Worm (Caenorhabditis elegans): ENCODE results near the gene T04B8.1.
"Not testable (repeated sequence)": the region's sequence is repeated elsewhere in the genome, so short reads cannot be mapped to it uniquely, and the experiment has no call there.

Gene T04B8.1

ce11 chrII:606033-606432, 28.1 kb upstream of the T04B8.1 start, which contains the start of gene W04H10.5:
W04H10.5 (plus strand) TSS chrII:606333.
- TF ChIP-seq med-1 (GFP tag; optimal IDR thresholded peaks at IDR 0.05; ENCODE audit: insufficient read depth) (no peak), ztf-23 (GFP tag; IDR thresholded peaks at IDR 0.05) (no peak), flt-1 (GFP tag; IDR thresholded peaks at IDR 0.05) (no peak), klf-2 (GFP tag; conservative IDR thresholded peaks at IDR 0.05) (no peak), T22C8.4 (GFP tag; IDR thresholded peaks at IDR 0.05) (no peak), ztf-29 (GFP tag; IDR thresholded peaks at IDR 0.05) (no peak), cog-1 (tag; optimal IDR thresholded peaks at IDR 0.05) (no peak), ref-1 (GFP tag; conservative IDR thresholded peaks at IDR 0.05) (no peak), tab-1 (GFP tag; IDR thresholded peaks at IDR 0.05) (no peak)

- TF ChIP-seq flt-1 (GFP tag; IDR thresholded peaks at IDR 0.05), result no peak
- no peak for TF ChIP-seq ztf-29 (GFP tag; IDR thresholded peaks at IDR 0.05)
- TF ChIP-seq tab-1 (GFP tag; IDR thresholded peaks at IDR 0.05), result no peak
- no peak for TF ChIP-seq klf-2 (GFP tag; conservative IDR thresholded peaks at IDR 0.05)
- no peak for TF ChIP-seq ref-1 (GFP tag; conservative IDR thresholded peaks at IDR 0.05)
- no peak for TF ChIP-seq cog-1 (tag; optimal IDR thresholded peaks at IDR 0.05)
- no peak for TF ChIP-seq T22C8.4 (GFP tag; IDR thresholded peaks at IDR 0.05)
- TF ChIP-seq med-1 (GFP tag; optimal IDR thresholded peaks at IDR 0.05; ENCODE audit: insufficient read depth), result no peak
- TF ChIP-seq ztf-23 (GFP tag; IDR thresholded peaks at IDR 0.05), result no peak
Measured at ce11 chrII:608341-608740, 25.7 kb upstream of the T04B8.1 start, which contains the start of gene W04H10.6. W04H10.6 (minus strand) TSS chrII:608441.

ce11 chrII:608757-609156, 25.3 kb upstream of the T04B8.1 start, which contains the start of gene W04H10.1:
W04H10.1 (plus strand) TSS chrII:609057.
- TF ChIP-seq tab-1 (GFP tag; IDR thresholded peaks at IDR 0.05) (no peak), cog-1 (tag; optimal IDR thresholded peaks at IDR 0.05) (no peak), ref-1 (GFP tag; conservative IDR thresholded peaks at IDR 0.05) (no peak), ztf-23 (GFP tag; IDR thresholded peaks at IDR 0.05) (no peak), med-1 (GFP tag; optimal IDR thresholded peaks at IDR 0.05; ENCODE audit: insufficient read depth) (no peak), ztf-29 (GFP tag; IDR thresholded peaks at IDR 0.05) (no peak), T22C8.4 (GFP tag; IDR thresholded peaks at IDR 0.05) (no peak)

ce11 chrII:612361-612760, 21.7 kb upstream of the T04B8.1 start, which contains the start of gene clec-118:
clec-118 (minus strand) TSS chrII:612461.
- not testable (repeated sequence) for TF ChIP-seq ref-1 (GFP tag; conservative IDR thresholded peaks at IDR 0.05); cog-1 (tag; optimal IDR thresholded peaks at IDR 0.05); T22C8.4 (GFP tag; IDR thresholded peaks at IDR 0.05)

- TF ChIP-seq T22C8.4 (GFP tag; IDR thresholded peaks at IDR 0.05), result peak; percentile 77
- no peak for TF ChIP-seq ref-1 (GFP tag; conservative IDR thresholded peaks at IDR 0.05)
Measured at ce11 chrII:614701-615100, 19.4 kb upstream of the T04B8.1 start.

ce11 chrII:621141-621540, 12.9 kb upstream of the T04B8.1 start:
- TF ChIP-seq T22C8.4 (GFP tag; IDR thresholded peaks at IDR 0.05) (no peak), ztf-29 (GFP tag; IDR thresholded peaks at IDR 0.05) (no peak), med-1 (GFP tag; optimal IDR thresholded peaks at IDR 0.05; ENCODE audit: insufficient read depth) (no peak), klf-2 (GFP tag; conservative IDR thresholded peaks at IDR 0.05) (no peak), ref-1 (GFP tag; conservative IDR thresholded peaks at IDR 0.05) (no peak), tab-1 (GFP tag; IDR thresholded peaks at IDR 0.05) (no peak), flt-1 (GFP tag; IDR thresholded peaks at IDR 0.05) (no peak), cog-1 (tag; optimal IDR thresholded peaks at IDR 0.05) (no peak), ztf-23 (GFP tag; IDR thresholded peaks at IDR 0.05) (no peak)

- TF ChIP-seq T22C8.4 (GFP tag; IDR thresholded peaks at IDR 0.05), result no peak
- no peak for TF ChIP-seq tab-1 (GFP tag; IDR thresholded peaks at IDR 0.05)
- TF ChIP-seq flt-1 (GFP tag; IDR thresholded peaks at IDR 0.05), result 0 out of 2 replicates have a peak, but pooled peaks have one; percentile 12
- TF ChIP-seq ztf-23 (GFP tag; IDR thresholded peaks at IDR 0.05), result no peak
- TF ChIP-seq ztf-29 (GFP tag; IDR thresholded peaks at IDR 0.05), result peak; percentile 37; the same call in 1 of the 2 replicates
- TF ChIP-seq med-1 (GFP tag; optimal IDR thresholded peaks at IDR 0.05; ENCODE audit: insufficient read depth), result no peak
- no peak for TF ChIP-seq cog-1 (tag; optimal IDR thresholded peaks at IDR 0.05)
- no peak for TF ChIP-seq klf-2 (GFP tag; conservative IDR thresholded peaks at IDR 0.05)
Measured at ce11 chrII:622478-622877, 11.6 kb upstream of the T04B8.1 start.

ce11 chrII:624443-624842, 9.6 kb upstream of the T04B8.1 start, which contains the start of gene T04B8.5:
T04B8.5 (minus strand) TSS chrII:624543.
- no peak for TF ChIP-seq cog-1 (tag; optimal IDR thresholded peaks at IDR 0.05)

- TF ChIP-seq flt-1 (GFP tag; IDR thresholded peaks at IDR 0.05) (no peak), T22C8.4 (GFP tag; IDR thresholded peaks at IDR 0.05) (no peak), med-1 (GFP tag; optimal IDR thresholded peaks at IDR 0.05; ENCODE audit: insufficient read depth) (no peak), cog-1 (tag; optimal IDR thresholded peaks at IDR 0.05) (no peak), ref-1 (GFP tag; conservative IDR thresholded peaks at IDR 0.05) (no peak), ztf-29 (GFP tag; IDR thresholded peaks at IDR 0.05) (no peak), ztf-23 (GFP tag; IDR thresholded peaks at IDR 0.05) (no peak), tab-1 (GFP tag; IDR thresholded peaks at IDR 0.05) (no peak), klf-2 (GFP tag; conservative IDR thresholded peaks at IDR 0.05) (no peak)
Measured at ce11 chrII:625926-626325, 8.2 kb upstream of the T04B8.1 start.

- TF ChIP-seq ztf-23 (GFP tag; IDR thresholded peaks at IDR 0.05) (no peak), med-1 (GFP tag; optimal IDR thresholded peaks at IDR 0.05; ENCODE audit: insufficient read depth) (no peak), tab-1 (GFP tag; IDR thresholded peaks at IDR 0.05) (no peak), cog-1 (tag; optimal IDR thresholded peaks at IDR 0.05) (no peak), T22C8.4 (GFP tag; IDR thresholded peaks at IDR 0.05) (no peak), ztf-29 (GFP tag; IDR thresholded peaks at IDR 0.05) (no peak)
Measured at ce11 chrII:627205-627604, 6.9 kb upstream of the T04B8.1 start, which contains the start of gene arrd-1. arrd-1 (plus strand) TSS chrII:627505.

ce11 chrII:627913-628312, 6.2 kb upstream of the T04B8.1 start:
- TF ChIP-seq flt-1 (GFP tag; IDR thresholded peaks at IDR 0.05) (no peak), ztf-23 (GFP tag; IDR thresholded peaks at IDR 0.05) (no peak), ztf-29 (GFP tag; IDR thresholded peaks at IDR 0.05) (no peak), ref-1 (GFP tag; conservative IDR thresholded peaks at IDR 0.05) (no peak), T22C8.4 (GFP tag; IDR thresholded peaks at IDR 0.05) (no peak), tab-1 (GFP tag; IDR thresholded peaks at IDR 0.05) (no peak), klf-2 (GFP tag; conservative IDR thresholded peaks at IDR 0.05) (no peak), cog-1 (tag; optimal IDR thresholded peaks at IDR 0.05) (no peak), med-1 (GFP tag; optimal IDR thresholded peaks at IDR 0.05; ENCODE audit: insufficient read depth) (no peak)

All from whole organism, midembryonic.